Fruit fly (Drosophila melanogaster): ENCODE results near the gene CG31294.

The CG31294 gene

DNA sequence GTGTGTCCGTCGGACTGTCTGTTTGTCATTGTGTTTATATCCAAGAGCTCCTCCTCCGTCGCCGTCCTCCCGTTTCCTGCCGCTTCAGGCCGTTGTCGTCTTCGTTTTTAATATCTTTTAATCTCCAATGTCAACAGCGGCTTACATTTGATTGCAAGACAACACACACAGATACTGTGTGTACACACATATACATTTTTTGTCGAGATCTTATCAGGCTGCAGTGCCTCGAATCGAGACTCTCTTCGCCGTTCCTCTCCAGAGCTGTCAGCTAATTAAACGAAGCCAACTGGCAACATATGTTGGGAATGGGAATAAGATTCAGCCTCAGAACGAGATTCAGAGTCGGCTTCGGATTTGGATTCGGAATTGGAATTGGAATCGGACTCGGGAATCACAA lies 45.8 kb downstream of the CG31294 start (continued):
- TF ChIP-seq salr (GFP tag; optimal IDR thresholded peaks at IDR 0.05) (no peak), OdsH (GFP tag; optimal IDR thresholded peaks at IDR 0.05) (no peak), Hr39 (GFP tag; optimal IDR thresholded peaks at IDR 0.05) (no peak), Eip75B (GFP tag; optimal IDR thresholded peaks at IDR 0.05) (no peak), ss (GFP tag; optimal IDR thresholded peaks at IDR 0.05) (no peak), acj6 (GFP tag; optimal IDR thresholded peaks at IDR 0.05) (no peak), CG6854 (GFP tag; optimal IDR thresholded peaks at IDR 0.05) (no peak)

dm6 chr3R:15668863-15669491 lies 47.4 kb downstream of the CG31294 start:
- TF ChIP-seq CG7368 (GFP tag; optimal IDR thresholded peaks at IDR 0.05) (no peak), ss (GFP tag; optimal IDR thresholded peaks at IDR 0.05) (no peak), CG6854 (GFP tag; optimal IDR thresholded peaks at IDR 0.05) (no peak), Sox15 (GFP tag; optimal IDR thresholded peaks at IDR 0.05) (no peak), CG6808 (GFP tag; optimal IDR thresholded peaks at IDR 0.05) (no peak), Lpt (GFP tag; optimal IDR thresholded peaks at IDR 0.05) (no peak), Sox14 (GFP tag; optimal IDR thresholded peaks at IDR 0.05) (no peak), achi (GFP tag; optimal IDR thresholded peaks at IDR 0.05) (no peak), Hr38 (GFP tag; optimal IDR thresholded peaks at IDR 0.05) (no peak), spab (GFP tag; optimal IDR thresholded peaks at IDR 0.05) (no peak), CG6276 (GFP tag; optimal IDR thresholded peaks at IDR 0.05) (no peak), fkh (GFP tag; optimal IDR thresholded peaks at IDR 0.05) (no peak), CG8119 (GFP tag; IDR thresholded peaks at IDR 0.05) (no peak), CG10631 (GFP tag; optimal IDR thresholded peaks at IDR 0.05) (no peak), CG3919 (GFP tag; optimal IDR thresholded peaks at IDR 0.05) (no peak), CG11294 (GFP tag; IDR thresholded peaks at IDR 0.05) (no peak)

- TF ChIP-seq Gug (GFP tag; IDR thresholded peaks at IDR 0.05) (no peak), fkh (GFP tag; optimal IDR thresholded peaks at IDR 0.05) (peak; percentile 64), svp (GFP tag) (peak; percentile 57), CG34406 (GFP tag; optimal IDR thresholded peaks at IDR 0.05) (no peak)
Measured at dm6 chr3R:15666900-15667507, 49.4 kb downstream of the CG31294 start.

- no peak for TF ChIP-seq Eip93F (GFP tag; optimal IDR thresholded peaks at IDR 0.05)
- no peak for TF ChIP-seq CG6854 (GFP tag; optimal IDR thresholded peaks at IDR 0.05)
- TF ChIP-seq CG11294 (GFP tag; IDR thresholded peaks at IDR 0.05), result no peak
- TF ChIP-seq CG1621 (tag; optimal IDR thresholded peaks at IDR 0.05), result no peak
- no peak for TF ChIP-seq CG3032 (tag; optimal IDR thresholded peaks at IDR 0.05)
- TF ChIP-seq CG10669 (GFP tag; optimal IDR thresholded peaks at IDR 0.05), result no peak
- TF ChIP-seq OdsH (GFP tag; optimal IDR thresholded peaks at IDR 0.05), result no peak
- TF ChIP-seq Hr39 (GFP tag; optimal IDR thresholded peaks at IDR 0.05), result no peak
- TF ChIP-seq topi (GFP tag; optimal IDR thresholded peaks at IDR 0.05), result no peak
- TF ChIP-seq CG6163 (GFP tag; IDR thresholded peaks at IDR 0.05), result peak; percentile 66
- no peak for TF ChIP-seq pdm3 (GFP tag; optimal IDR thresholded peaks at IDR 0.05)
- no peak for TF ChIP-seq CG11902 (GFP tag; optimal IDR thresholded peaks at IDR 0.05)
- no peak for TF ChIP-seq fd85E (GFP tag; optimal IDR thresholded peaks at IDR 0.05)
- no peak for TF ChIP-seq Blimp-1 (GFP tag; optimal IDR thresholded peaks at IDR 0.05)
- TF ChIP-seq Ets96B (tag; optimal IDR thresholded peaks at IDR 0.05), result no peak
- peak; percentile 39 for TF ChIP-seq dsx (GFP tag; optimal IDR thresholded peaks at IDR 0.05; ENCODE audit: poor library complexity, severe bottlenecking)
- TF ChIP-seq Hr38 (GFP tag; optimal IDR thresholded peaks at IDR 0.05), result no peak
- TF ChIP-seq Ets21C (GFP tag; optimal IDR thresholded peaks at IDR 0.05), result no peak
- TF ChIP-seq CG8632 (GFP tag; optimal IDR thresholded peaks at IDR 0.05), result no peak
- peak; percentile 17 for TF ChIP-seq esn (GFP tag; optimal IDR thresholded peaks at IDR 0.05)
- TF ChIP-seq net (GFP tag; optimal IDR thresholded peaks at IDR 0.05), result no peak
- TF ChIP-seq CG16779 (tag; optimal IDR thresholded peaks at IDR 0.05), result no peak
- TF ChIP-seq fkh (GFP tag; optimal IDR thresholded peaks at IDR 0.05), result no peak
- no peak for TF ChIP-seq CG10631 (GFP tag; optimal IDR thresholded peaks at IDR 0.05)
- TF ChIP-seq vri (GFP tag; optimal IDR thresholded peaks at IDR 0.05), result peak; percentile 38
- no peak for TF ChIP-seq CG4318 (GFP tag; optimal IDR thresholded peaks at IDR 0.05)
- TF ChIP-seq lz (GFP tag; optimal IDR thresholded peaks at IDR 0.05), result no peak
- peak; percentile 27 for TF ChIP-seq svp (GFP tag)
- TF ChIP-seq CG34406 (GFP tag; optimal IDR thresholded peaks at IDR 0.05), result no peak
Measured at dm6 chr3R:15665962-15666361, 50.4 kb downstream of the CG31294 start, which contains the start of gene pxb. TSS of gene pxb (plus strand) at chr3R:15666183.
